Fruit fly (Drosophila melanogaster) Kc167 (cell line): ENCODE results near the gene CG12024.

Experiments
- Myc ChIP-seq: fragments of >200 bp; optimal IDR thresholded peaks from 2 replicates; lab custom pipeline; 2017; ENCODE audit warnings: missing external identifiers
- Sin3A ChIP-seq: fragments of >200 bp; optimal IDR thresholded peaks from 2 replicates; lab custom pipeline; 2018; ENCODE audit warnings: missing external identifiers
- h ChIP-seq: fragments of >200 bp; optimal IDR thresholded peaks from 3 replicates; lab custom pipeline; 2018; ENCODE audit warnings: missing external identifiers
- insv ChIP-seq: fragments of >200 bp; optimal IDR thresholded peaks from 3 replicates; lab custom pipeline; 2018; ENCODE audit warnings: missing external identifiers
- psq ChIP-seq: fragments of >200 bp; optimal IDR thresholded peaks from 2 replicates; lab custom pipeline; 2017; ENCODE audit warnings: missing external identifiers
- ttk ChIP-seq: sonication (Bioruptor generic); optimal IDR thresholded peaks from 2 replicates; lab custom pipeline; 2017; ENCODE audit warnings: missing external identifiers

Gene CG12024

dm6 chr3L:1835064-1835463, 21.9 kb upstream of the CG12024 start, which contains the start of gene Cpr62Bb:
TSS of gene Cpr62Bb (minus strand) at chr3L:1835164.
- TF ChIP-seq insv (lab: Kevin White, UChicago) (no peak), h (lab: Kevin White, UChicago) (no peak), psq (lab: Kevin White, UChicago) (no peak), ttk (lab: Kevin White, UChicago) (no peak), Sin3A (lab: Kevin White, UChicago) (no peak), Myc (lab: Kevin White, UChicago) (no peak)

dm6 chr3L:1841984-1842383, 15.0 kb upstream of the CG12024 start, which contains the start of gene Cpr62Bc:
TSS of gene Cpr62Bc (minus strand) at chr3L:1842084.
- TF ChIP-seq insv (lab: Kevin White, UChicago) (no peak), Sin3A (lab: Kevin White, UChicago) (no peak), h (lab: Kevin White, UChicago) (no peak), psq (lab: Kevin White, UChicago) (no peak), Myc (lab: Kevin White, UChicago) (no peak), ttk (lab: Kevin White, UChicago) (no peak)

dm6 chr3L:1844600-1844999, 12.4 kb upstream of the CG12024 start:
- TF ChIP-seq psq (lab: Kevin White, UChicago) (no peak), Sin3A (lab: Kevin White, UChicago) (no peak), Myc (lab: Kevin White, UChicago) (no peak), ttk (lab: Kevin White, UChicago) (no peak), insv (lab: Kevin White, UChicago) (no peak), h (lab: Kevin White, UChicago) (no peak)

dm6 chr3L:1850498-1850897, 6.5 kb upstream of the CG12024 start:
- TF ChIP-seq psq (lab: Kevin White, UChicago) (no peak), h (lab: Kevin White, UChicago) (no peak), Myc (lab: Kevin White, UChicago) (no peak), ttk (lab: Kevin White, UChicago) (no peak), Sin3A (lab: Kevin White, UChicago) (no peak), insv (lab: Kevin White, UChicago) (no peak)

- TF ChIP-seq Myc (lab: Kevin White, UChicago), result no peak
Measured at dm6 chr3L:1853277-1853676, 3.7 kb upstream of the CG12024 start.

dm6 chr3L:1855491-1855890, 1.5 kb upstream of the CG12024 start, which contains the start of gene CNMa:
TSS of gene CNMa (minus strand) at chr3L:1855591.
- TF ChIP-seq psq (lab: Kevin White, UChicago), result no peak
- no peak for TF ChIP-seq Myc (lab: Kevin White, UChicago)
- no peak for TF ChIP-seq ttk (lab: Kevin White, UChicago)
- TF ChIP-seq h (lab: Kevin White, UChicago), result no peak
- TF ChIP-seq Sin3A (lab: Kevin White, UChicago), result no peak
- TF ChIP-seq insv (lab: Kevin White, UChicago), result no peak

- TF ChIP-seq h (lab: Kevin White, UChicago) (no peak), psq (lab: Kevin White, UChicago) (no peak), insv (lab: Kevin White, UChicago) (no peak), Sin3A (lab: Kevin White, UChicago) (no peak), Myc (lab: Kevin White, UChicago) (no peak), ttk (lab: Kevin White, UChicago) (no peak)
Measured at dm6 chr3L:1859563-1859962, 2.6 kb downstream of the CG12024 start.

- peak; percentile 17 for TF ChIP-seq ttk (lab: Kevin White, UChicago)
- TF ChIP-seq Sin3A (lab: Kevin White, UChicago), result no peak
Measured at dm6 chr3L:1860749-1861148, 3.8 kb downstream of the CG12024 start.

- TF ChIP-seq Myc (lab: Kevin White, UChicago), result no peak
Measured at dm6 chr3L:1861400-1861793, 4.4 kb downstream of the CG12024 start.

- TF ChIP-seq h (lab: Kevin White, UChicago) (no peak), ttk (lab: Kevin White, UChicago) (no peak), Sin3A (lab: Kevin White, UChicago) (no peak), insv (lab: Kevin White, UChicago) (no peak), Myc (lab: Kevin White, UChicago) (no peak), psq (lab: Kevin White, UChicago) (no peak)
Measured at dm6 chr3L:1861794-1862447, 5.0 kb downstream of the CG12024 start, which contains the start of gene Rap1. TSS of gene Rap1 (minus strand) at chr3L:1862239.

dm6 chr3L:1865121-1865727, 8.3 kb downstream of the CG12024 start, which contains the start of the genes HBS1 and CG12025:
TSS of gene HBS1 (minus strand) at chr3L:1865240.
TSS of gene CG12025 (plus strand) at chr3L:1865430.
- no peak for TF ChIP-seq Myc (lab: Kevin White, UChicago)
- no peak for TF ChIP-seq ttk (lab: Kevin White, UChicago)
- TF ChIP-seq psq (lab: Kevin White, UChicago), result no peak
- no peak for TF ChIP-seq Sin3A (lab: Kevin White, UChicago)
- no peak for TF ChIP-seq insv (lab: Kevin White, UChicago)
- TF ChIP-seq h (lab: Kevin White, UChicago), result no peak
